Fruit fly (Drosophila melanogaster) whole organism, embryonic: Measurements from ENCODE around the gene CG6055.

Experiments used
- Ada2b ChIP-seq: fragments of 200-800 bp; sonication (Bioruptor generic); IDR thresholded peaks from 2 replicates; pipeline ENCODE4 v1.3.6; 2022; ENCODE audit warnings: missing biosample characterization, missing genetic modification characterization
- Atf3 ChIP-seq: fragments of 200-800 bp; sonication (Bioruptor generic); optimal IDR thresholded peaks from 3 replicates; lab custom pipeline; 2016; ENCODE audit warnings: missing biosample characterization, missing genetic modification characterization
- Bdp1 ChIP-seq: fragments of 200-800 bp; sonication (Bioruptor generic); optimal IDR thresholded peaks from 3 replicates; lab custom pipeline; 2016; ENCODE audit warnings: missing biosample characterization, missing genetic modification characterization
- CG10209 ChIP-seq: fragments of 200-800 bp; sonication (Bioruptor generic); optimal IDR thresholded peaks from 3 replicates; lab custom pipeline; 2017; ENCODE audit warnings: missing biosample characterization, mild to moderate bottlenecking, missing genetic modification characterization, missing genetic modification reagents
- CG1024 ChIP-seq: fragments of 200-800 bp; sonication (Bioruptor generic); IDR thresholded peaks from 2 replicates; pipeline ENCODE4 v1.3.6; 2022; ENCODE audit warnings: missing biosample characterization, missing genetic modification characterization
- CG11247 ChIP-seq: fragments of 200-800 bp; sonication (Bioruptor generic); IDR thresholded peaks from 2 replicates; pipeline ENCODE4 v1.3.6; 2022; ENCODE audit warnings: missing biosample characterization, missing genetic modification characterization
- CG11456 ChIP-seq: fragments of 200-800 bp; sonication (Bioruptor generic); IDR thresholded peaks from 3 replicates; pipeline ENCODE4 v1.3.6; 2022; ENCODE audit warnings: missing biosample characterization, missing genetic modification characterization
- CG11560 ChIP-seq: fragments of 200-800 bp; sonication (Bioruptor generic); IDR thresholded peaks from 3 replicates; pipeline ENCODE4 v1.3.6; 2022; ENCODE audit warnings: missing biosample characterization, missing genetic modification characterization
- CG14014 ChIP-seq: fragments of 200-800 bp; sonication (Bioruptor generic); IDR thresholded peaks from 2 replicates; pipeline ENCODE4 v1.3.6; 2022; ENCODE audit warnings: missing biosample characterization, missing genetic modification characterization
- CG14860 ChIP-seq: fragments of 200-800 bp; sonication (Bioruptor generic); IDR thresholded peaks from 3 replicates; pipeline ENCODE4 v1.3.6; 2022; ENCODE audit warnings: missing biosample characterization, missing genetic modification characterization; ENCODE audit not compliant: partially characterized antibody
- CG15514 ChIP-seq: fragments of 200-800 bp; sonication (Bioruptor generic); optimal IDR thresholded peaks from 3 replicates; lab custom pipeline; 2017; ENCODE audit warnings: missing biosample characterization, missing genetic modification characterization, mild to moderate bottlenecking, moderate library complexity, missing genetic modification reagents
- CG16815 ChIP-seq: fragments of 200-800 bp; sonication (Bioruptor generic); optimal IDR thresholded peaks from 3 replicates; lab custom pipeline; 2017; ENCODE audit warnings: missing biosample characterization, mild to moderate bottlenecking, missing genetic modification characterization
- CG18764 ChIP-seq: fragments of 200-800 bp; sonication (Bioruptor generic); optimal IDR thresholded peaks from 3 replicates; lab custom pipeline; 2016; ENCODE audit warnings: missing biosample characterization, missing genetic modification characterization
- CG2116 ChIP-seq: fragments of 200-800 bp; sonication (Bioruptor generic); optimal IDR thresholded peaks from 3 replicates; lab custom pipeline; 2018; ENCODE audit warnings: missing biosample characterization, mild to moderate bottlenecking, missing genetic modification characterization
- CG31224 ChIP-seq: fragments of 200-800 bp; sonication (Bioruptor generic); IDR thresholded peaks from 2 replicates; pipeline ENCODE4 v1.3.6; 2022; ENCODE audit warnings: missing biosample characterization, missing genetic modification characterization
- CG6654 ChIP-seq: fragments of 200-800 bp; sonication (Bioruptor generic); optimal IDR thresholded peaks from 2 replicates; lab custom pipeline; 2017; ENCODE audit warnings: missing biosample characterization, mild to moderate bottlenecking, missing genetic modification characterization
- CG7357 ChIP-seq: fragments of 200-800 bp; sonication (Bioruptor generic); IDR thresholded peaks from 3 replicates; pipeline ENCODE4 v1.3.6; 2022; ENCODE audit warnings: missing biosample characterization, missing genetic modification characterization
- CG8359 ChIP-seq: fragments of 200-800 bp; sonication (Bioruptor generic); optimal IDR thresholded peaks from 2 replicates; lab custom pipeline; 2017; ENCODE audit warnings: missing biosample characterization, mild to moderate bottlenecking, missing genetic modification characterization, borderline replicate concordance
- Dip3 ChIP-seq: fragments of 200-800 bp; sonication (Bioruptor generic); optimal IDR thresholded peaks from 3 replicates; lab custom pipeline; 2016; ENCODE audit warnings: missing biosample characterization, missing genetic modification characterization
- Fer1 ChIP-seq: fragments of 200-800 bp; sonication (Bioruptor generic); optimal IDR thresholded peaks from 2 replicates; lab custom pipeline; 2017; ENCODE audit warnings: missing biosample characterization, mild to moderate bottlenecking, missing genetic modification characterization
- Lhr ChIP-seq: fragments of 200-800 bp; sonication (Bioruptor generic); optimal IDR thresholded peaks from 3 replicates; lab custom pipeline; 2017; ENCODE audit warnings: mild to moderate bottlenecking, missing biosample characterization, missing genetic modification reagents, missing genetic modification characterization
- Opbp ChIP-seq: fragments of 200-800 bp; sonication (Bioruptor generic); IDR thresholded peaks from 3 replicates; pipeline ENCODE4 v1.3.6; 2022; ENCODE audit warnings: missing biosample characterization, missing genetic modification characterization; ENCODE audit not compliant: partially characterized antibody
- abd-A ChIP-seq: fragments of 200-800 bp; sonication (Bioruptor generic); optimal IDR thresholded peaks from 3 replicates; lab custom pipeline; 2019; ENCODE audit warnings: missing biosample characterization, mild to moderate bottlenecking, missing genetic modification characterization, moderate library complexity
- bcd ChIP-seq: fragments of 200-800 bp; sonication (Bioruptor generic); optimal IDR thresholded peaks from 2 replicates; lab custom pipeline; 2017; ENCODE audit warnings: missing biosample characterization, mild to moderate bottlenecking, missing genetic modification characterization
- cas ChIP-seq: fragments of 200-800 bp; sonication (Bioruptor generic); IDR thresholded peaks from 2 replicates; pipeline ENCODE4 v1.3.6; 2022; ENCODE audit warnings: missing biosample characterization, missing genetic modification characterization
- ci ChIP-seq: fragments of 200-800 bp; sonication (Bioruptor generic); IDR thresholded peaks from 3 replicates; pipeline ENCODE4 v1.3.6; 2022; ENCODE audit warnings: missing biosample characterization, missing genetic modification characterization
- corto ChIP-seq: fragments of 200-800 bp; sonication (Bioruptor generic); optimal IDR thresholded peaks from 2 replicates; lab custom pipeline; 2016; ENCODE audit warnings: missing biosample characterization, mild to moderate bottlenecking, missing genetic modification characterization, moderate library complexity
- crc ChIP-seq: fragments of 200-800 bp; sonication (Bioruptor generic); optimal IDR thresholded peaks from 2 replicates; lab custom pipeline; 2016; ENCODE audit warnings: missing biosample characterization, missing genetic modification characterization
- croc ChIP-seq: fragments of 200-800 bp; sonication (Bioruptor generic); conservative IDR thresholded peaks from 3 replicates; pipeline ENCODE4 v1.3.6; 2022; ENCODE audit warnings: missing biosample characterization, missing genetic modification characterization
- dan ChIP-seq: fragments of 200-800 bp; sonication (Bioruptor generic); IDR thresholded peaks from 2 replicates; pipeline ENCODE4 v1.3.6; 2022; ENCODE audit warnings: missing biosample characterization, missing genetic modification characterization
- dm ChIP-seq: fragments of 200-800 bp; sonication (Bioruptor generic); optimal IDR thresholded peaks from 3 replicates; lab custom pipeline; 2016; ENCODE audit warnings: missing biosample characterization, missing genetic modification characterization
- dmrt11E ChIP-seq: fragments of 200-800 bp; sonication (Bioruptor generic); optimal IDR thresholded peaks from 3 replicates; lab custom pipeline; 2018; ENCODE audit warnings: missing biosample characterization, mild to moderate bottlenecking, missing genetic modification characterization, moderate library complexity
- dmrt99B ChIP-seq: fragments of 200-800 bp; sonication (Bioruptor generic); optimal IDR thresholded peaks from 2 replicates; lab custom pipeline; 2018; ENCODE audit warnings: missing biosample characterization, mild to moderate bottlenecking, missing genetic modification characterization, moderate library complexity
- emc ChIP-seq: fragments of 200-800 bp; sonication (Bioruptor generic); optimal IDR thresholded peaks from 2 replicates; lab custom pipeline; 2016; ENCODE audit warnings: missing biosample characterization, missing genetic modification characterization
- gce ChIP-seq: fragments of 200-800 bp; sonication (Bioruptor generic); IDR thresholded peaks from 3 replicates; pipeline ENCODE4 v1.3.6; 2022; ENCODE audit warnings: missing biosample characterization, missing genetic modification characterization
- gsb ChIP-seq: fragments of 200-800 bp; sonication (Bioruptor generic); IDR thresholded peaks from 2 replicates; pipeline ENCODE4 v1.3.6; 2022; ENCODE audit warnings: missing biosample characterization, missing genetic modification characterization
- jigr1 ChIP-seq: fragments of 200-800 bp; sonication (Bioruptor generic); IDR thresholded peaks from 3 replicates; pipeline ENCODE4 v1.3.6; 2022; ENCODE audit warnings: missing biosample characterization, missing genetic modification characterization
- lab ChIP-seq: fragments of 200-800 bp; sonication (Bioruptor generic); optimal IDR thresholded peaks from 3 replicates; lab custom pipeline; 2017; ENCODE audit warnings: missing biosample characterization, missing genetic modification characterization, mild to moderate bottlenecking, moderate library complexity, missing genetic modification reagents
- luna ChIP-seq: fragments of 200-800 bp; sonication (Bioruptor generic); optimal IDR thresholded peaks from 2 replicates; lab custom pipeline; 2016; ENCODE audit warnings: missing biosample characterization, missing genetic modification characterization
- oc ChIP-seq: fragments of 200-800 bp; sonication (Bioruptor generic); optimal IDR thresholded peaks from 2 replicates; lab custom pipeline; 2018; ENCODE audit warnings: missing biosample characterization, mild to moderate bottlenecking, missing genetic modification characterization, moderate library complexity
- otp ChIP-seq: fragments of 200-800 bp; sonication (Bioruptor generic); IDR thresholded peaks from 3 replicates; pipeline ENCODE4, ENCODE4 v1.3.6; 2022; ENCODE audit warnings: missing biosample characterization, missing genetic modification characterization
- phol ChIP-seq: fragments of 200-800 bp; sonication (Bioruptor generic); optimal IDR thresholded peaks from 3 replicates; lab custom pipeline; 2018; ENCODE audit warnings: missing biosample characterization, mild to moderate bottlenecking, missing genetic modification characterization, moderate library complexity
- seq ChIP-seq: fragments of 200-800 bp; sonication (Bioruptor generic); IDR thresholded peaks from 2 replicates; pipeline ENCODE4 v1.3.6; 2022; ENCODE audit warnings: missing biosample characterization, missing genetic modification characterization
- stc ChIP-seq: fragments of 200-800 bp; sonication (Bioruptor generic); IDR thresholded peaks from 2 replicates; pipeline ENCODE4 v1.3.6; 2022; ENCODE audit warnings: missing biosample characterization, missing genetic modification characterization
- tll ChIP-seq, 2 experiments: fragments of 200-800 bp in 1 of 2; fragments of >200 bp in 1 of 2; sonication (Bioruptor generic) in 1 of 2; optimal IDR thresholded peaks; 2 replicates each; lab custom pipeline; 2017 to 2019; ENCODE audit warnings: missing biosample characterization in 2 of 2, missing genetic modification characterization in 2 of 2, mild to moderate bottlenecking in 1 of 2, moderate library complexity in 1 of 2
- trh ChIP-seq: fragments of 200-800 bp; sonication (Bioruptor generic); optimal IDR thresholded peaks from 2 replicates; lab custom pipeline; 2016; ENCODE audit warnings: missing biosample characterization, missing genetic modification characterization
- ttk ChIP-seq: fragments of 200-800 bp; sonication (Bioruptor generic); IDR thresholded peaks from 2 replicates; pipeline ENCODE4 v2.1.2; 2022; ENCODE audit warnings: missing biosample characterization, missing genetic modification characterization
- usp ChIP-seq: fragments of >200 bp; optimal IDR thresholded peaks from 2 replicates; lab custom pipeline; 2017; ENCODE audit warnings: missing biosample characterization, missing genetic modification characterization
- vvl ChIP-seq: fragments of 200-800 bp; sonication (Bioruptor generic); IDR thresholded peaks from 2 replicates; pipeline ENCODE4 v1.3.6; 2022; ENCODE audit warnings: missing biosample characterization, missing genetic modification characterization
- yki ChIP-seq: fragments of >200 bp; optimal IDR thresholded peaks from 3 replicates; lab custom pipeline; 2018

Gene CG6055

DNA sequence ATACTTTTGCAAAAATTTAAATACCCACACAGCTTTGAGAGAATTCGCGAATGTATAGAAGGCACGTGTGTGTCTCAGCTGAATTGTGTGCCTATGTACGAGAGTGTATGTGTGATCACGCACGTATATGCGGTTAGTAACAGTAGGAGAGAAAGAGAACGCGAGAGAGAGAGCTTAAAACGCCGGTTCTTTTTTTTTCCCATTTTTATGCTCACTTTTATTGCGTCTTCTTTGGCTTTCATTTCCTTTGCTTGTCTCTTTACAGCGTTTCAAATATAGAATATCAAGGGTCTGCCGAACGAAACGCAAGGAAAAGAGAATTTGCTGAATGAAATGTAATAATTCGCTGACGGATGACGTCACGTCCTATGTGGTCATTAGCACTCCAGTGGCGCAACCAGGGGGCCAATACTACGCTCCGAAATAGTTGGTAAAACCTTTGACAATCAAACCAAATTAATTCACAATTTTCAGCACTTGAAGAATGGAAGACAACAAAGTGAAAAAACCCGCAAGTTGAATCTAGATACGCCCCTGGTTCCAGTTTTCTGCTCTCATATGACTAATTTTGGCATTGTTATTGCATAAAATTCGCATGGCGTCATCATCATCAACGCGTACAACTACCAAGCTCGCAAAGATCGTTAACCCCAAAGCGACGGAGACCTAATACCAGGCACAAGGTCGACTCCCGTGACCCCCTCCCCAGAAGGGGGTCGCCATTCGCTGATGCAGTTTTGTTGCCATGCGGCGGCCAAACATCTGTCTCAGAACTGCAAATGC lies 41.2 kb upstream of the CG6055 start (continued):
- TF ChIP-seq CG16815 (GFP tag; lab: Kevin White, UChicago) (peak; percentile 51), Lhr (GFP tag; lab: Kevin White, UChicago) (no peak), luna (peak; percentile 76), CG14014 (GFP tag; lab: Robert Waterston, UW) (peak; percentile 81), jigr1 (GFP tag; lab: Robert Waterston, UW) (no peak), cas (GFP tag; lab: Robert Waterston, UW) (peak; percentile 57; the same call in 1 of the 2 replicates), dmrt11E (tag; lab: Kevin White, UChicago) (no peak), dan (GFP tag; lab: Robert Waterston, UW) (no peak), bcd (GFP tag; lab: Kevin White, UChicago) (peak; percentile 64), Bdp1 (no peak), otp (GFP tag; lab: Robert Waterston, UW) (no peak), corto (GFP tag; lab: Kevin White, UChicago) (peak; percentile 15), phol (tag; lab: Kevin White, UChicago) (no peak), CG2116 (no peak), Ada2b (GFP tag; lab: Robert Waterston, UW) (peak; percentile 70), stc (GFP tag; lab: Robert Waterston, UW) (peak; percentile 22; the same call in 1 of the 2 replicates), usp (no peak), trh (GFP tag; lab: Kevin White, UChicago) (no peak), seq (peak; percentile 45; the same call in 1 of the 2 replicates), CG1024 (GFP tag; lab: Robert Waterston, UW) (no peak), CG11456 (peak; percentile 88), CG10209 (GFP tag; lab: Kevin White, UChicago) (peak; percentile 55), CG7357 (GFP tag; lab: Robert Waterston, UW) (no peak), dm (no peak), emc (GFP tag; lab: Kevin White, UChicago) (peak; percentile 57), gce (no peak), Dip3 (GFP tag; lab: Kevin White, UChicago) (peak; percentile 73), Atf3 (GFP tag; lab: Kevin White, UChicago) (peak; percentile 28), ttk (GFP tag; lab: Robert Waterston, UW) (no peak), vvl (peak; percentile 68; the same call in 1 of the 2 replicates), Opbp (GFP tag; lab: Robert Waterston, UW) (no peak), yki (lab: Kevin White, UChicago) (no peak), CG14860 (GFP tag; lab: Robert Waterston, UW) (no peak), CG11247 (GFP tag; lab: Robert Waterston, UW) (peak; percentile 76), crc (peak; percentile 41), CG18764 (GFP tag; lab: Kevin White, UChicago) (no peak), CG6654 (GFP tag; lab: Kevin White, UChicago) (no peak), CG15514 (GFP tag; lab: Kevin White, UChicago) (peak; percentile 67), CG31224 (GFP tag; lab: Robert Waterston, UW) (peak; percentile 73), Fer1 (GFP tag; lab: Kevin White, UChicago) (peak; percentile 30), oc (tag; lab: Kevin White, UChicago) (no peak), ci (GFP tag; lab: Robert Waterston, UW) (no peak), CG11560 (tag; lab: Robert Waterston, UW) (no peak), dmrt99B (tag; lab: Kevin White, UChicago) (no peak), croc (GFP tag; lab: Robert Waterston, UW) (no peak), tll (GFP tag; optimal IDR thresholded peaks at IDR 0.05; lab: Kevin White, UChicago) (no peak), lab (peak; percentile 88), gsb (peak; percentile 68), abd-A (tag; lab: Kevin White, UChicago) (no peak), CG8359 (no peak)
